Worm (Caenorhabditis elegans) whole organism, dauer: Measurements from ENCODE around the gene flp-11.

Experiments used
- unc-62 ChIP-seq: sonication (generic microtip); optimal IDR thresholded peaks from 2 replicates; lab custom pipeline; 2017; ENCODE audit warnings: missing biosample characterization, missing genetic modification reagents, missing genetic modification characterization

Gene flp-11

DNA sequence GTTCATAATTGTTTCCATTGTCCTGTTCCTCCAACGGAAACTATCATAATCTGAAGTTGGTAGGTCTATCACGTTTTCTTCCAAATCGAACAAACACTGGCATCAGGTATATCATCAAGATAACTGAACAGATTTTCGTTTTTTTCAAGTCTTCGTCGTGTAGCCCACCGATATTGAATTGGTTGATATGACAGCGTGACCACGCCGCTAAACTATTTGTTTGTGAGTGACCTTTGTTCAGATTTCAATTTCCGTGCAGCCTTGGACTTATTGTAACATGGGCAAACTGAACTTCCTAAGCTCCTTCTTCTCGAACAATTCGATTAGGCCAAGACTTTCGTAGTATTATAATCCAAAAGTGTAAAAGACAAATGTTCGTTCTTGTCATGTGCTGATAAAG, 7.7 kb upstream of the flp-11 start:
- TF ChIP-seq unc-62 (GFP tag; lab: Kevin White, UChicago), result no peak

DNA sequence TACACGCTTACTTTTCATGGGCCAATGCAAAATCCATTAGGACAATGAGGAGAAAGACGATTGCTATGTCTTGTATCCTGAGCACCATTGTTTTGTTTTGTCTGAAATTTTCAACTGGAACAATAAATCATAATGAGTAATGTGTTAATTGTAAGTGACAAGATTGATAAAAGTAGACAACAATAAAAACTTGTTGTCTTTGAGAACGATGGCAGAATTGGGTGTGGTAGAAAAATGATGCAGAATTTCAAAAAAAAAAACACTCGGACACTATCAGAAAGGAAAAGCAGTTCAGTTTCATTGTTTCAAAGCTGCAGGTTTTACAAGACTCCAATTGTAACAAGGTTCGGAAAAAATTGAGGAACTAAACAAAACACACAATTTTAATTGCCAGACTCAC, 4.7 kb upstream of the flp-11 start, which contains the start of gene K02G10.15:
Gene K02G10.15, minus strand, starts transcription at position 101 of the 400 bp plus-strand sequence.
- TF ChIP-seq unc-62 (GFP tag; lab: Kevin White, UChicago), result no peak

DNA sequence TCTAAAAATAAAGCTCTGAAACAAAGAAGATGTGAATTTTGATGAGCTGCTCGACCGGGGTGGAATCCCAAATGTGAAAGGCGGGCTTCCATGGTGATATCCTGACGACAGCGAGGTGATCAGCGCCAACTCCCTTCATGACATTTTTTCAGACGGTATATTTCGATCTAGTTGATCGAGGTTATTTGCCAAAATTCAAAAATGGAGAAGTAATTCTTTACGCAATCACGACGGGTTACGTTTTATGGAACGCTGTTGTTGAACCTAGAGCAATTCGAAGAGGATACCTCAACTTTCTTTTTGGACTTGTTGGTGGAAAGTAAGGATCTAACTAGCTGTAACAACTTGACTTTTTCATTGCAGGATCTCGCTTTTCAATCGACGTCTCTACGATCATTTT, 1.2 kb downstream of the flp-11 start:
- TF ChIP-seq unc-62 (GFP tag; lab: Kevin White, UChicago), result no peak

ce11 chrX:4673165-4673756, 4.7 kb downstream of the flp-11 start, which contains the start of gene tmem-135:
tmem-135 (plus strand) TSS chrX:4673706.
- TF ChIP-seq unc-62 (GFP tag; lab: Kevin White, UChicago), result no peak

- no peak for TF ChIP-seq unc-62 (GFP tag; lab: Kevin White, UChicago)
Observed at ce11 chrX:4671837-4672236, 6.1 kb downstream of the flp-11 start.

DNA sequence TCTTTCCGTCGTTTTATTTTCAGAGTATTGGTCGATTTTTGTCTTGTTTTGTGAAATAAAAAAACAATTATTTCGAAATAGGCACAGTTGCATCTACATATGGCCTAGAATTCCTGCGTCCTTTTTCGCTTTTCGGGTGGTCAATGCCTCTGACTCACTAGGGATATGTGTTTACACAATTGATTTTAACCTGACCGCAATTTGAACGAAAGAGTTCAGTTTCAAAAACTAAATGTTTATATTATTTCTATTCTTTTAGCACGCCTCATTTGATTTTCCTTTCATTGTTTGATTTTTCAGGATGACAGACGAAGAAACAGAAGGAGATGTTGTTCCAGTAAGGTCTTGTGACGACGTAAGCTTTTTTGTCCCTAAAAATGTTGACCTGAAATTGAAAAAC, 10.1 kb downstream of the flp-11 start, which contains the start of gene mfsd-12:
Gene mfsd-12, plus strand, starts transcription at position 301 of the 400 bp plus-strand sequence.
- no peak for TF ChIP-seq unc-62 (GFP tag; lab: Kevin White, UChicago)

- TF ChIP-seq unc-62 (GFP tag; lab: Kevin White, UChicago), result no peak
Observed at ce11 chrX:4664649-4665048, 13.3 kb downstream of the flp-11 start.

DNA sequence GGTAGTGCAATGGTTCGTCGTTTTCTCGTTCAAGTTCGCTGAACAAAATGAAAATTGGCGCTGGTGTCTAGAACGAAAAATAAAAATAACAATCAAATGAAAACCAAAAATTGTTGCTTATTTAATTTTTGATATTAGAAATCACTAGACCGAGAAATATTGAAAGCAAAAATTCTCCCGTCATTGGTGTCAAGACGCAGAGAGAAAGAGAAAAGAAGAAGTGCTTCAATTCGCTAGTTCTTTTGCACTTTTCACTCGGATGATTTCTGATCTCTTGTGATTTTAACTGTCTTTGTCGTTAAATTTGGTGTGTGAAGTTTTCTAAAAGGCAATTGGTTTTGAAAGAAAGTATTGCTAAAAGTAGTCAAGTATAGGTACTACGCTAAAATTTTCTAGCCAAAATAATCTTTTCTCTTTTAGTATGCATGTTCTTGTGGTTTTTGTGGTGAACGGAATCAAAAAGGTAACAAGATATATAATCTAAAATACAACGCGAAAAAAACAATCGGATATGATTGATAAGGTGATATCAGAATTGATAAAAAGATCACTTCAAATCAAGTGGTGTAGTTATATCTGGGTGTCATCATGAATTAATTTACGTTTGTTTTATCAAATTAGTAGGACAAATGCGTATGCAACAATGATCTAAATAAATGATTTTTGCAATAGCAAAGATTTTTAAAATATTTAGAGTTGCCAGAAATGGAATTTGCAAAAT, 14.8 kb downstream of the flp-11 start:
- TF ChIP-seq unc-62 (GFP tag; lab: Kevin White, UChicago), result no peak

DNA sequence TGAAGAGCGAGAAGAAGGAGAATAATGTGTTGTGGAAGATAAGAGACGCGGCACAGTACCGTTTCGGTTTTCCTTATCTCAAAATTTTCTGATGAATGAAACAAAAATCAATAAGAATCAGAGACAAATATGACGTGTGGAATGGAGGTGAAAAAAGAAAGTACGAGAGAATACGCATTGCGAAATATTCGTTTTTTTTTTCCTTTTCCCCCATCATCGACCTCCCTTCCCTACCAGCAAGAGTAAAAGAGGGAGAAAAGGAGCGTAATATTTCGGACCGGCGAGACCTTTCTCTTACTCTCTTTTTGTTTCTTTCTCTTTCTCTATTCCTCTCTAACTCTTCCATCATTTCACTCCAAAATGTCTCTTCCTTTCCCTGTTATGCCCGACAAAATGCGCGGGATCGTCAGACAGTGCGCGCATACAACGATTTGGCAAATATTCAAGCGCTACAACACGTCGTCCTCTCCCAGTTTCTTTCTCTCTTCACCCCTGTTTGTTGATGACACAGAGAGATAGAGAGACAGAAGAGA, 15.6 kb downstream of the flp-11 start:
- TF ChIP-seq unc-62 (GFP tag; lab: Kevin White, UChicago), result no peak

DNA sequence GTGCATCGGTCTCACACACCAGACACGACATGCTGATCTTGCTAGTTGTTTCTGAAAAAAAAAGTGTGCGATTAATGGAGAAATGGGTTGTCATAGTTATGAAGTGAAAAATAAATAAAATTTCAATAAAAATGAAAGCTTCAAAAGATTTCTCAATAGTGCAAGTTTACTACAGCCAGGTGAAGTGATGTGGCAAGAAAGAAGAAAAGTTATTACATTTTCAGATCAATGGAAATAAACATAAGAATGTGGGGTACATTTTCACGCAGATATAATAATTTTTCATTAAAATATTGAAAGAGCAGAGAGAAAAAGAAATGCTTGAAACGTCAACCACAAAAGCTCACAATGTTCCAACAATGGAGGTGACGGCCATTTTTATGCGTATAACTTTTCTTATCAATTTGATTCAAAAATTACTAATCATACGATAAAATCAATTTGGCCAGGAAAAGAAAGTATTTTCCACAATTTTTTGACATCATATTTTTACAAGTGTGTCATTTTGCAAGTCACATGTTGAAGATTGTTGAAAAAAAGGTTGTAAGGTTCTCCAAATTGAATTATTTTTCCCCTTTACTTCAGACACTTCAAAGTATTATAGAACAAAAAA, 17.6 kb downstream of the flp-11 start, which contains the start of gene nhr-45:
Gene nhr-45, minus strand, starts transcription at position 51 of the 613 bp plus-strand sequence.
- TF ChIP-seq unc-62 (GFP tag; lab: Kevin White, UChicago), result no peak

DNA sequence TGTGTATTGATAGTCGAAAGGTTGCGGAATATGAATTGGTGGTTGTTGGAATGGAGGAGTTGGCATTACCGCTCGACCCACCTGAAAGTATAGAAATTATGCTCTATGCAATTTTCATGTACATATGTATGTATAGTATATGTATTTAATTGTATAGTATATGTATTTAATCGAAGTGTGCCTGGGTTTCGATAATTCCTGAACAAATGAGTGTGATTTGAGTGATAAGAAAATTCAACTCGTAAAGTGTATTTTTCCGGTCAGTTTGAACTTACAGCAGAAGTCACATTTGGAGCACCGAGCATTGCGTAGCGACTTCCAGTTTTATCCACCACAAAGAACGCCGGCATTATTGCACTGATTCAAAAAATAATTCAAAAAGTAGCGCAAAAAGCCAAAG, 19.2 kb downstream of the flp-11 start:
- TF ChIP-seq unc-62 (GFP tag; lab: Kevin White, UChicago), result no peak

ce11 chrX:4658303-4658702, 19.6 kb downstream of the flp-11 start:
- TF ChIP-seq unc-62 (GFP tag; lab: Kevin White, UChicago), result no peak

DNA sequence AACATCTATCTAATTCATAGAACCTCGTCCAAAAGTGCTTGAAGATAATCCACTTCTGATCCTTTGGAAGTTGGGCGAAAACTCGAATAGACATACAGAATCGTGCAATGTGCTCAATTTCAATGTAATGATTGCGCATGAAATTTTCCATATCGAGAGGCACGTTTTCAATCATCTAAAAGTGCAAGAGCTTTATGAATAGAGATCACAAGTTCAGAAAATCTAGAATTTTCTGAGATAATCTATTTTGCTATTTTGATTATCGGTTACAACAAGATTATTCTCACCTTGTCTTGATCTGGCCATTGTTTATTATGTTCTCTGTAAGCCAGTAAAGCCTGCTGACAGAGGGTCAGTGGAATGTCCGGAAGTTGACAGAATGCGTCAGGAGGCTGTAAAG, 20.4 kb downstream of the flp-11 start:
- TF ChIP-seq unc-62 (GFP tag; lab: Kevin White, UChicago), result no peak

DNA sequence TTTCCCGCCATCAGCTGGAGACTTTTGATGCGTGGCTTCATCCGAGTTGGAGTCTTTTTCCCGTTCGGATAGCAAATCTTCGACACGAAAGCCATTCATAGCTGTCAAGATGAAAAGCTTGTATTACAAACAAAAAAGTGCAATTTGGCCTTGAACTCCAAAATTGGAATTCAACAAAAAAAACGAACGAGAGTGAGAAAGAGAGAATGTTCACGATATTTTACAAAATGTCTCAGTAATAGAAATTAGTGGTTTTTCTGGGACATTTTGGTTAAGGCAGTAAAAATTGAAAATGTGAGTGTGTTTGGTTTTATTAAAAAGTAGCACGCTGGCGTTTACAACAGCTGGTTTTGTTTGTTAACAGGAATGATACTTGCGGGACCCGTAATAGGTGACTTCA, 23.9 kb downstream of the flp-11 start, which contains the start of gene ceh-1:
Gene ceh-1, minus strand, starts transcription at position 101 of the 400 bp plus-strand sequence.
- no peak for TF ChIP-seq unc-62 (GFP tag; lab: Kevin White, UChicago)

DNA sequence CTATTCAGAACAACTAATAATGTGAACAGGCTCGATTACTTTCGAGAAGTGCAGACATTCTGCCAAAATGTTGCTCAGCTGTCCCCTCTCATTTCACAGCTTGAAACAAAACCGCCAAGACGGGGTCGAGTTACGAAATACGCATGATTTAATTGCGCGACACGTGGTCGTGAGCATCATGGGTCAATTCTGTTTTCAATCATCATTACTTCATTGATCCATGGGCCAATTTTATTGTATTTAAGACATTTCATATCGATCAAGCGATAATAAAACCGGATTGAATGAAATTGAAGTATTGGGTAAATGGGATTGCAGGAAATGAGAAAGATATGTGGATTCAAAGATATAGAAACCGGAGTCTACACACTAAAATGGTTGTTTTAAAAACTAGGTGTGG, 25.0 kb downstream of the flp-11 start:
- no peak for TF ChIP-seq unc-62 (GFP tag; lab: Kevin White, UChicago)

DNA sequence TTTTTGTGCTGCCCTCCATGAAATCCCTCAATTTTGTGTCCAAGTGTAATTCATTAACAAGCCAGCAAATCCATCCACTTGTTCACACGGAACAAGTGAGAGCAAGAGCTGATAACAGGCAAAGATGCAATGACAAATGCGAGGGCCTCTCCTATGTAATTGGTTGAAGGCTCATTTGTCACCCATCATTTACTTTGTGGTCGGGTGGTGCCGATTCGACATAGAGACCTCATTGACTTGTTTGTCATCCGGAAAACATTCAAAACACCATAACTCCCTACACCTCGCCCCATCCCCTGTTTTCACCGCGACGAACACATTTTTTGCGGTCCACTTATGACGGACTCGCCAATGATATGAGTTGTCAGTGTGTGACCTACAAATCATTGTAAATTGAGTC, 26.5 kb downstream of the flp-11 start:
- TF ChIP-seq unc-62 (GFP tag; lab: Kevin White, UChicago), result no peak
